Worm (Caenorhabditis elegans): ENCODE data around the gene ztf-13.

ztf-13 gene

DNA sequence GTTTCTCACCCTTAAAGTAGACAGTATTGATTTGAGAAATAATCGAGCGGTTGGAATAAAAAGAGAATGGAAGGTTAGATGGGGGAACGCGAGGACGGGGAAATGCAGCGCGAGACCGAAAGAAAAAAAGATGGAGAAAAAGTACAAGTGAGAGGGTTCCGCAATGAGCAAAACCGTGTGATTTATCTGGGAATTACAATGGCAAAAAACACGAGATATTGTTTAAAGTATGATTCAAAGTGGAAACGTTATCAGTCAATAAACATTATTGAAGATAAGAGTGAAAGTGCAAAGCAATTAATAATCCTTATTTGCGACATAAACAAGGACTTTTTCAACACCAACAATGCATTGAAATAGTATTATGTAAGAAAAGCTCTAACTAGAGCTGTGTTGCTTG lies at the start of gene ztf-13:
Gene ztf-13, minus strand, starts transcription at position 11 of the 400 bp plus-strand sequence.
- TF ChIP-seq unc-120 (tag; optimal IDR thresholded peaks at IDR 0.05; ENCODE audit: poor library complexity, severe bottlenecking) (no peak), lin-13 (tag; optimal IDR thresholded peaks at IDR 0.05) (no peak), nhr-76 (tag; optimal IDR thresholded peaks at IDR 0.05) (no peak), bed-3 (GFP tag; optimal IDR thresholded peaks at IDR 0.05) (no peak), lin-32 (GFP tag; optimal IDR thresholded peaks at IDR 0.05) (no peak), mep-1 (tag; optimal IDR thresholded peaks at IDR 0.05) (no peak)

DNA sequence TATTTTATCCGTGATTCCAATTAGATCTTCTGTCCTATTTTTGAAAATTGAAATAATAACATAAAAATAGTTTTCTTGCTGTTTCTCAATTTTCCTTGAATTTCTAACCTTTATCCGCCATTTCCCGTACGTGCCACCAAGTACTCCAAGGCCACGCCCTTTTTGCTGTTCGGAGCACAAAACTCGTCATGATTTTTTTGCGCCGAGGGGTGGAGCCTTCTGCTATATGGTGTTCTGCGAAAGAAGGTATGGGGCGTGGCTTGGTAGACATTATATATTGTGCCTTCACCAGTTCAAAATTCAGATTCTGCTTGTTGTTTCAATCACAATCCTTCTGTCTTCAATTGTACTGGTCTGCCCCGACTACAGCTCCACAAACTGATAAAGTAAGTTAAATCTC lies 43.3 kb upstream of the ztf-13 start, which contains the start of gene C15C7.4:
Gene C15C7.4, plus strand, starts transcription at position 301 of the 400 bp plus-strand sequence.
- TF ChIP-seq ceh-83 (GFP tag; optimal IDR thresholded peaks at IDR 0.05), result no peak
- TF ChIP-seq snpc-4 (tag; optimal IDR thresholded peaks at IDR 0.05), result no peak
- TF ChIP-seq unc-39 (tag; optimal IDR thresholded peaks at IDR 0.05), result no peak
- no peak for TF ChIP-seq sptf-1 (tag; optimal IDR thresholded peaks at IDR 0.05)
- no peak for TF ChIP-seq nhr-2 (tag; optimal IDR thresholded peaks at IDR 0.05)
- no peak for TF ChIP-seq zip-8 (tag; optimal IDR thresholded peaks at IDR 0.05)
- TF ChIP-seq cnd-1 (tag; optimal IDR thresholded peaks at IDR 0.05), result no peak
- TF ChIP-seq drap-1 (GFP tag; optimal IDR thresholded peaks at IDR 0.05), result no peak
- TF ChIP-seq sem-2 (GFP tag; optimal IDR thresholded peaks at IDR 0.05), result no peak
- TF ChIP-seq mep-1 (tag; optimal IDR thresholded peaks at IDR 0.05), result no peak
- TF ChIP-seq ceh-43 (GFP tag; optimal IDR thresholded peaks at IDR 0.05), result no peak
- no peak for TF ChIP-seq unc-120 (tag; optimal IDR thresholded peaks at IDR 0.05; ENCODE audit: poor library complexity, severe bottlenecking)
- TF ChIP-seq tbx-8 (GFP tag; optimal IDR thresholded peaks at IDR 0.05), result no peak
- no peak for TF ChIP-seq nhr-28 (tag; optimal IDR thresholded peaks at IDR 0.05)
- TF ChIP-seq mab-5 (tag; optimal IDR thresholded peaks at IDR 0.05), result no peak
- no peak for TF ChIP-seq bed-3 (GFP tag; optimal IDR thresholded peaks at IDR 0.05)

DNA sequence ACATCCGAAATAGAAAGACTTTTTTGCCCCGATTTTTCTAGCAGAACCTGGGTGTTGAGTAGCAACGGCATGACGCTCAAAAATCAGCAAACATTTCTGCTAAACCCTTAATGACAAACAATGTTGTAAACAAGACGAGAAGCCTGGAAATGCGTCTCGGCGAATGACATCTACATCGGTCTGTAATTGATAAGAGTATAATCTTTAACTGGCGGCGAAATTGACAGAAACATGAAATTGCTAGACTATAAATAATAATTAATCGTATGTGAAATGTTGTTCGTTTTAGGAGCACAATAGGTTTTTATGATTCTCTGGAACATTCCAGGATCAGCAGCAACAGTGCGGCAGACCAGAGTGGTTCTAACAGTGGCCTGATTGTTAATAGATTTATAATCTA lies 39.7 kb upstream of the ztf-13 start:
- TF ChIP-seq blmp-1 (tag; optimal IDR thresholded peaks at IDR 0.05) (no peak), ceh-39 (tag; optimal IDR thresholded peaks at IDR 0.05) (no peak), lsy-2 (tag; optimal IDR thresholded peaks at IDR 0.05) (no peak), elt-3 (tag; optimal IDR thresholded peaks at IDR 0.05) (no peak), mab-5 (tag; optimal IDR thresholded peaks at IDR 0.05) (no peak), zip-8 (tag; optimal IDR thresholded peaks at IDR 0.05) (no peak), pha-4 (tag; optimal IDR thresholded peaks at IDR 0.05) (no peak), ztf-11 (tag; optimal IDR thresholded peaks at IDR 0.05) (no peak), bed-3 (GFP tag; optimal IDR thresholded peaks at IDR 0.05) (no peak), M03D4.4 (tag; optimal IDR thresholded peaks at IDR 0.05) (no peak), flh-1 (GFP tag; optimal IDR thresholded peaks at IDR 0.05) (no peak), nhr-76 (tag; optimal IDR thresholded peaks at IDR 0.05) (no peak), elt-1 (tag; optimal IDR thresholded peaks at IDR 0.05; ENCODE audit: borderline replicate concordance, insufficient read depth) (no peak), ceh-83 (GFP tag; optimal IDR thresholded peaks at IDR 0.05) (no peak), sptf-1 (tag; optimal IDR thresholded peaks at IDR 0.05) (no peak), lin-13 (tag; optimal IDR thresholded peaks at IDR 0.05) (no peak), mls-2 (tag; optimal IDR thresholded peaks at IDR 0.05) (no peak), nhr-2 (tag; optimal IDR thresholded peaks at IDR 0.05) (no peak), sem-2 (GFP tag; optimal IDR thresholded peaks at IDR 0.05) (no peak)

- TF ChIP-seq lsy-2 (tag; optimal IDR thresholded peaks at IDR 0.05) (no peak), zip-8 (tag; optimal IDR thresholded peaks at IDR 0.05) (peak; percentile 97), nhr-237 (tag; optimal IDR thresholded peaks at IDR 0.05) (no peak), nhr-12 (tag; optimal IDR thresholded peaks at IDR 0.05) (no peak), elt-1 (tag; optimal IDR thresholded peaks at IDR 0.05; ENCODE audit: borderline replicate concordance, insufficient read depth) (no peak), ces-1 (GFP tag; optimal IDR thresholded peaks at IDR 0.05) (no peak)
These were observed 37.7 kb upstream of the ztf-13 start for ce11 chrX:3139516-3140301.

DNA sequence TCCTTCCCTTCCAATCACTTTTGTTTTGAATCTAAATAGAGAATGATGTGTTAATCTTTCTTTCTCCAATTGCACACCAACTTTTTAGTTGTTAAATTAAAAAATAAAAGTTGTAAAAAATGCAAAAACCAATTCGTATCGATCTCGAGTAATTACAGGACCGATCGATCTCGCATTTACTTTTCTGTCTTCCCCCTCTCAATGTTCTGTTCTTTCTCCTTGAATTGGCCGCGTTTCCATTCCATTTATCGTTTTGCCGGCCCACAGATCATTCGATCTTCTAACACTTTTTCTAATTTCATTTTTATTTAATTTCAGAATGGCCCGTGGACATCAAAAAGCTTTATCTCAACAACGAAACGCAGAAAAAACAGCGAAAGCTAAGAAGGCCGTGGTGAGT lies 33.2 kb upstream of the ztf-13 start, which contains the start of gene K10B3.1:
Gene K10B3.1, plus strand, starts transcription at position 301 of the 400 bp plus-strand sequence.
- TF ChIP-seq ztf-11 (tag; optimal IDR thresholded peaks at IDR 0.05) (no peak), lin-13 (tag; optimal IDR thresholded peaks at IDR 0.05) (no peak), elt-3 (tag; optimal IDR thresholded peaks at IDR 0.05) (no peak), lin-32 (GFP tag; optimal IDR thresholded peaks at IDR 0.05) (no peak), ceh-43 (GFP tag; optimal IDR thresholded peaks at IDR 0.05) (no peak), nhr-76 (tag; optimal IDR thresholded peaks at IDR 0.05) (no peak), zip-8 (tag; optimal IDR thresholded peaks at IDR 0.05) (no peak), unc-62 (GFP tag; optimal IDR thresholded peaks at IDR 0.05) (no peak), unc-120 (tag; optimal IDR thresholded peaks at IDR 0.05; ENCODE audit: poor library complexity, severe bottlenecking) (no peak), ceh-39 (tag; optimal IDR thresholded peaks at IDR 0.05) (no peak), nhr-2 (tag; optimal IDR thresholded peaks at IDR 0.05) (no peak), sem-2 (GFP tag; optimal IDR thresholded peaks at IDR 0.05) (no peak), pha-4 (tag; optimal IDR thresholded peaks at IDR 0.05) (no peak), mls-2 (tag; optimal IDR thresholded peaks at IDR 0.05) (no peak), nhr-12 (tag; optimal IDR thresholded peaks at IDR 0.05) (no peak), nhr-237 (tag; optimal IDR thresholded peaks at IDR 0.05) (no peak), unc-39 (tag; optimal IDR thresholded peaks at IDR 0.05) (no peak), ham-2 (GFP tag; optimal IDR thresholded peaks at IDR 0.05) (no peak), snpc-4 (tag; optimal IDR thresholded peaks at IDR 0.05) (no peak), cnd-1 (tag; optimal IDR thresholded peaks at IDR 0.05) (no peak)

Data from whole organism, mixed stage, embryonic.